Fruit fly (Drosophila melanogaster) whole organism, embryonic: Measurements from ENCODE around the gene mon2.

Experiments
- CG10366 ChIP-seq: fragments of 200-800 bp; sonication (Bioruptor generic); IDR thresholded peaks from 2 replicates; pipeline ENCODE4 v1.3.6; 2022; ENCODE audit warnings: missing biosample characterization, missing genetic modification characterization
- CG10543 ChIP-seq: fragments of 200-800 bp; sonication (Bioruptor generic); optimal IDR thresholded peaks from 3 replicates; lab custom pipeline; 2017; ENCODE audit warnings: missing biosample characterization, mild to moderate bottlenecking, missing genetic modification characterization, moderate library complexity
- CG11247 ChIP-seq: fragments of 200-800 bp; sonication (Bioruptor generic); IDR thresholded peaks from 2 replicates; pipeline ENCODE4 v1.3.6; 2022; ENCODE audit warnings: missing biosample characterization, missing genetic modification characterization
- CG11398 ChIP-seq: fragments of 200-800 bp; sonication (Bioruptor generic); optimal IDR thresholded peaks from 2 replicates; lab custom pipeline; 2016; ENCODE audit warnings: missing biosample characterization, missing genetic modification characterization
- CG11560 ChIP-seq: fragments of 200-800 bp; sonication (Bioruptor generic); IDR thresholded peaks from 3 replicates; pipeline ENCODE4 v1.3.6; 2022; ENCODE audit warnings: missing biosample characterization, missing genetic modification characterization
- CG14050 ChIP-seq: fragments of 200-800 bp; sonication (Bioruptor generic); IDR thresholded peaks from 3 replicates; pipeline ENCODE4 v1.3.6; 2022; ENCODE audit warnings: missing biosample characterization, missing genetic modification characterization
- CG1603 ChIP-seq: fragments of 200-800 bp; sonication (Bioruptor generic); optimal IDR thresholded peaks from 2 replicates; lab custom pipeline; 2019; ENCODE audit warnings: missing biosample characterization, mild to moderate bottlenecking, missing genetic modification characterization, moderate library complexity
- CG17568 ChIP-seq: fragments of 200-800 bp; sonication (Bioruptor generic); optimal IDR thresholded peaks from 2 replicates; lab custom pipeline; 2018; ENCODE audit warnings: missing biosample characterization, mild to moderate bottlenecking, missing genetic modification characterization, moderate library complexity
- CG18476 ChIP-seq: fragments of 200-800 bp; sonication (Bioruptor generic); optimal IDR thresholded peaks from 2 replicates; lab custom pipeline; 2016; ENCODE audit warnings: missing biosample characterization, mild to moderate bottlenecking, missing genetic modification characterization
- CG18599 ChIP-seq: fragments of 200-800 bp; sonication (Bioruptor generic); optimal IDR thresholded peaks from 3 replicates; lab custom pipeline; 2017; ENCODE audit warnings: missing biosample characterization, missing genetic modification characterization, mild to moderate bottlenecking, moderate library complexity, missing genetic modification reagents
- CG2116 ChIP-seq: fragments of 200-800 bp; sonication (Bioruptor generic); optimal IDR thresholded peaks from 3 replicates; lab custom pipeline; 2018; ENCODE audit warnings: missing biosample characterization, mild to moderate bottlenecking, missing genetic modification characterization
- CG2120 ChIP-seq: fragments of 200-800 bp; sonication (Bioruptor generic); optimal IDR thresholded peaks from 3 replicates; lab custom pipeline; 2016; ENCODE audit warnings: missing biosample characterization, missing genetic modification characterization
- CG2129 ChIP-seq: fragments of 200-800 bp; sonication (Bioruptor generic); IDR thresholded peaks from 2 replicates; pipeline ENCODE4 v1.3.6; 2022; ENCODE audit warnings: missing biosample characterization, missing genetic modification characterization; ENCODE audit not compliant: partially characterized antibody
- CG2202 ChIP-seq: fragments of 200-800 bp; sonication (Bioruptor generic); optimal IDR thresholded peaks from 2 replicates; lab custom pipeline; 2018; ENCODE audit warnings: missing biosample characterization, mild to moderate bottlenecking, missing genetic modification characterization
- CG31365 ChIP-seq: fragments of 200-800 bp; sonication (Bioruptor generic); optimal IDR thresholded peaks from 2 replicates; lab custom pipeline; 2018; ENCODE audit warnings: missing biosample characterization, mild to moderate bottlenecking, missing genetic modification characterization
- CG31388 ChIP-seq: fragments of 200-800 bp; sonication (Bioruptor generic); optimal IDR thresholded peaks from 2 replicates; lab custom pipeline; 2016; ENCODE audit warnings: missing biosample characterization, missing genetic modification characterization
- CG31441 ChIP-seq: fragments of 200-800 bp; sonication (Bioruptor generic); IDR thresholded peaks from 2 replicates; pipeline ENCODE4 v1.3.6; 2022; ENCODE audit warnings: missing biosample characterization, missing genetic modification characterization
- CG33213 ChIP-seq: fragments of 200-800 bp; sonication (Bioruptor generic); optimal IDR thresholded peaks from 3 replicates; lab custom pipeline; 2016; ENCODE audit warnings: missing biosample characterization, missing genetic modification characterization
- CG43689 ChIP-seq: fragments of 200-800 bp; sonication (Bioruptor generic); IDR thresholded peaks from 2 replicates; pipeline ENCODE4 v1.3.6; 2022; ENCODE audit warnings: missing biosample characterization, missing genetic modification characterization
- CG4424 ChIP-seq: fragments of 200-800 bp; sonication (Bioruptor generic); optimal IDR thresholded peaks from 3 replicates; lab custom pipeline; 2016; ENCODE audit warnings: missing biosample characterization, missing genetic modification characterization
- CG4707 ChIP-seq: fragments of 200-800 bp; sonication (Bioruptor generic); optimal IDR thresholded peaks from 2 replicates; lab custom pipeline; 2018; ENCODE audit warnings: missing biosample characterization, mild to moderate bottlenecking, missing genetic modification characterization, moderate library complexity
- CG6272 ChIP-seq: fragments of 200-800 bp; sonication (Bioruptor generic); IDR thresholded peaks from 2 replicates; pipeline ENCODE4 v1.3.6; 2022; ENCODE audit warnings: missing biosample characterization, missing genetic modification characterization
- CG6654 ChIP-seq: fragments of 200-800 bp; sonication (Bioruptor generic); optimal IDR thresholded peaks from 2 replicates; lab custom pipeline; 2017; ENCODE audit warnings: missing biosample characterization, mild to moderate bottlenecking, missing genetic modification characterization
- CG7271 ChIP-seq: fragments of 200-800 bp; sonication (Bioruptor generic); optimal IDR thresholded peaks from 2 replicates; lab custom pipeline; 2018; ENCODE audit warnings: missing biosample characterization, mild to moderate bottlenecking, missing genetic modification characterization, moderate library complexity
- Dek ChIP-seq: fragments of 200-800 bp; sonication (Bioruptor generic); optimal IDR thresholded peaks from 3 replicates; lab custom pipeline; 2019; ENCODE audit warnings: missing biosample characterization, mild to moderate bottlenecking, missing genetic modification characterization, moderate library complexity
- Dref ChIP-seq: fragments of 200-800 bp; sonication (Bioruptor generic); IDR thresholded peaks from 2 replicates; pipeline ENCODE4 v1.3.6; 2022; ENCODE audit warnings: missing biosample characterization, missing genetic modification characterization
- HLH4C ChIP-seq: fragments of 200-800 bp; sonication (Bioruptor generic); IDR thresholded peaks from 3 replicates; pipeline ENCODE4 v1.3.6; 2022; ENCODE audit warnings: missing biosample characterization, missing genetic modification characterization; ENCODE audit not compliant: partially characterized antibody
- NfI ChIP-seq: fragments of 200-800 bp; sonication (Bioruptor generic); optimal IDR thresholded peaks from 3 replicates; lab custom pipeline; 2018; ENCODE audit warnings: missing biosample characterization, mild to moderate bottlenecking, missing genetic modification characterization, moderate library complexity
- Stat92E ChIP-seq, 3 experiments: fragments of >200 bp in 2 of 3; fragments of 200-800 bp in 1 of 3; sonication (Bioruptor generic) in 1 of 3; optimal IDR thresholded peaks; 2 replicates each; lab custom pipeline; 2017 to 2019; ENCODE audit warnings: missing biosample characterization in 3 of 3, missing genetic modification characterization in 3 of 3, mild to moderate bottlenecking in 1 of 3, moderate library complexity in 1 of 3
- Usf ChIP-seq: fragments of 200-800 bp; sonication (Bioruptor generic); optimal IDR thresholded peaks from 2 replicates; lab custom pipeline; 2017; ENCODE audit warnings: missing genotype, missing biosample characterization, missing genetic modification characterization
- ab ChIP-seq: fragments of 200-800 bp; sonication (Bioruptor generic); optimal IDR thresholded peaks from 2 replicates; lab custom pipeline; 2016; ENCODE audit warnings: missing biosample characterization, missing genetic modification characterization
- ara ChIP-seq: fragments of 200-800 bp; sonication (Bioruptor generic); IDR thresholded peaks from 2 replicates; pipeline ENCODE4 v1.3.6; 2022; ENCODE audit warnings: missing biosample characterization, missing genetic modification characterization
- bbx ChIP-seq: fragments of 200-800 bp; sonication (Bioruptor generic); IDR thresholded peaks from 2 replicates; pipeline ENCODE4 v1.3.6; 2022; ENCODE audit warnings: missing biosample characterization, missing genetic modification characterization; ENCODE audit not compliant: partially characterized antibody
- bigmax ChIP-seq: fragments of 200-800 bp; sonication (Bioruptor generic); optimal IDR thresholded peaks from 2 replicates; lab custom pipeline; 2018; ENCODE audit warnings: missing biosample characterization, mild to moderate bottlenecking, missing genetic modification characterization
- cato ChIP-seq: fragments of 200-800 bp; sonication (Bioruptor generic); optimal IDR thresholded peaks from 2 replicates; lab custom pipeline; 2016; ENCODE audit warnings: missing biosample characterization, missing genetic modification characterization, borderline replicate concordance
- chinmo ChIP-seq: fragments of 200-800 bp; sonication (Bioruptor generic); IDR thresholded peaks from 4 replicates; pipeline ENCODE4 v1.3.6; 2022; ENCODE audit warnings: missing biosample characterization, missing genetic modification characterization; ENCODE audit not compliant: partially characterized antibody
- esg ChIP-seq: fragments of 200-800 bp; sonication (Bioruptor generic); conservative IDR thresholded peaks from 2 replicates; pipeline ENCODE4 v1.3.6; 2022; ENCODE audit warnings: missing biosample characterization, missing genetic modification characterization
- ftz-f1 ChIP-seq: fragments of 200-800 bp; sonication (Bioruptor generic); optimal IDR thresholded peaks from 2 replicates; lab custom pipeline; 2016; ENCODE audit warnings: missing biosample characterization, missing genetic modification characterization
- gcm ChIP-seq: fragments of 200-800 bp; sonication (Bioruptor generic); optimal IDR thresholded peaks from 2 replicates; lab custom pipeline; 2019; ENCODE audit warnings: missing biosample characterization, mild to moderate bottlenecking, missing genetic modification characterization, moderate library complexity
- hb ChIP-seq: fragments of 200-800 bp; sonication (Bioruptor generic); IDR thresholded peaks from 3 replicates; pipeline ENCODE4 v1.3.6; 2022; ENCODE audit warnings: missing biosample characterization, missing genetic modification characterization; ENCODE audit not compliant: partially characterized antibody
- insv ChIP-seq, 2 experiments: fragments of 200-800 bp; sonication (Bioruptor generic); optimal IDR thresholded peaks; 3 replicates each; lab custom pipeline; 2016 to 2018; ENCODE audit warnings: missing biosample characterization in 2 of 2, missing genetic modification characterization in 2 of 2
- lmd ChIP-seq: fragments of 200-800 bp; sonication (Bioruptor generic); IDR thresholded peaks from 2 replicates; pipeline ENCODE4 v1.3.6; 2022; ENCODE audit warnings: missing biosample characterization, missing genetic modification characterization
- oc ChIP-seq: fragments of 200-800 bp; sonication (Bioruptor generic); optimal IDR thresholded peaks from 2 replicates; lab custom pipeline; 2018; ENCODE audit warnings: missing biosample characterization, mild to moderate bottlenecking, missing genetic modification characterization, moderate library complexity
- odd ChIP-seq: fragments of 200-800 bp; sonication (Bioruptor generic); optimal IDR thresholded peaks from 2 replicates; lab custom pipeline; 2017; ENCODE audit warnings: missing biosample characterization, mild to moderate bottlenecking, missing genetic modification characterization
- pnt ChIP-seq: fragments of 200-800 bp; sonication (Bioruptor generic); optimal IDR thresholded peaks from 3 replicates; lab custom pipeline; 2016; ENCODE audit warnings: missing biosample characterization, missing genetic modification characterization
- prd ChIP-seq, 3 experiments: fragments of >200 bp in 2 of 3; fragments of 200-800 bp in 1 of 3; sonication (Bioruptor generic) in 1 of 3; optimal IDR thresholded peaks in 2 of 3; IDR thresholded peaks in 1 of 3; 2 replicates in 2 of 3; 3 replicates in 1 of 3; pipeline versions ENCODE4 v1.3.6 to Lab custom; 2017 to 2022; ENCODE audit warnings: missing biosample characterization in 1 of 3, missing genetic modification characterization in 1 of 3
- pum ChIP-seq: fragments of 200-800 bp; sonication (Bioruptor generic); optimal IDR thresholded peaks from 2 replicates; lab custom pipeline; 2016; ENCODE audit warnings: missing biosample characterization, missing genetic modification characterization
- sisA ChIP-seq: fragments of 200-800 bp; sonication (Bioruptor generic); IDR thresholded peaks from 2 replicates; pipeline ENCODE4 v1.3.6; 2022; ENCODE audit warnings: missing biosample characterization, missing genetic modification characterization
- tio ChIP-seq: fragments of 200-800 bp; sonication (Bioruptor generic); optimal IDR thresholded peaks from 2 replicates; lab custom pipeline; 2017; ENCODE audit warnings: missing biosample characterization, missing genetic modification characterization, inconsistent platforms
- yki ChIP-seq: fragments of >200 bp; optimal IDR thresholded peaks from 3 replicates; lab custom pipeline; 2018

mon2 gene

DNA sequence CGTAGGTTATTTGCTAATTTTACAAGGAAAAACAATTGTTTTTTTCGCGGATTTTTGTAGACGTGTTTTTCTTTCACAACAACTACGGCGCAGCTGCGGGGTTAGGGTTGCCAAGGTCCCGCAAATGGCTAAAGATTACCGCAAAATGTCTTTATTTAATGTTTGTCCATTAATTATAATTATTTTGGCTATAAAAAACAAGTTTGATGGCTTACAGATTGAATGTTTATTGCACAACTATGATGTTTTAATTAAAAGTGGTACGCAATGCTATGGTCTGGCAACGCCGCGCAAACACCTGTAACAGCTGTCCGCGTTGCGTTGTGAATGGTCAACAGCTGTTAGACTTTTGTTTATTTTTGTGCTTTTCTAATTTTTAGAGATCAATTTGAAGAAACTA lies 32.9 kb upstream of the mon2 start (continued):
- TF ChIP-seq CG31365 (tag; lab: Kevin White, UChicago), result no peak
- peak; percentile 8 for TF ChIP-seq CG31388
- TF ChIP-seq CG33213 (GFP tag; lab: Kevin White, UChicago), result peak; percentile 74
- peak; percentile 39 for TF ChIP-seq tio (GFP tag; lab: Kevin White, UChicago)
- TF ChIP-seq CG31441 (GFP tag; lab: Robert Waterston, UW), result peak; percentile 70
- TF ChIP-seq ftz-f1 (GFP tag; lab: Kevin White, UChicago), result peak; percentile 71
- peak; percentile 68 for TF ChIP-seq CG10366 (GFP tag; lab: Robert Waterston, UW)
- no peak for TF ChIP-seq CG7271 (tag; lab: Kevin White, UChicago)
- TF ChIP-seq CG14050 (GFP tag; lab: Robert Waterston, UW), result peak; percentile 65
- no peak for TF ChIP-seq bigmax (GFP tag; lab: Kevin White, UChicago)
- TF ChIP-seq ara (GFP tag; lab: Robert Waterston, UW), result peak; percentile 59
- peak; percentile 27; the same call in 1 of the 3 replicates for TF ChIP-seq HLH4C (GFP tag; lab: Robert Waterston, UW)
- TF ChIP-seq ab (GFP tag; lab: Kevin White, UChicago), result peak; percentile 50
- TF ChIP-seq bbx (GFP tag; lab: Robert Waterston, UW), result no peak
- peak; percentile 36 for TF ChIP-seq CG4424 (GFP tag; lab: Kevin White, UChicago)
- no peak for TF ChIP-seq CG4707 (GFP tag; lab: Kevin White, UChicago)
- TF ChIP-seq CG6654 (GFP tag; lab: Kevin White, UChicago), result peak; percentile 26
- TF ChIP-seq CG18476 (GFP tag; lab: Kevin White, UChicago), result peak; percentile 75
- peak; percentile 65 for TF ChIP-seq pnt
- peak; percentile 72 for TF ChIP-seq pum (GFP tag; lab: Kevin White, UChicago)
- TF ChIP-seq CG2129, result no peak
- no peak for TF ChIP-seq oc (tag; lab: Kevin White, UChicago)
- TF ChIP-seq CG6272 (GFP tag; lab: Robert Waterston, UW), result peak; percentile 57
- TF ChIP-seq esg, result peak; percentile 72
- no peak for TF ChIP-seq CG2202 (tag; lab: Kevin White, UChicago)
- TF ChIP-seq CG43689 (GFP tag; lab: Robert Waterston, UW), result no peak
- TF ChIP-seq odd, result peak; percentile 30
- peak; percentile 23 for TF ChIP-seq CG10543 (GFP tag; lab: Kevin White, UChicago)
- TF ChIP-seq Usf, result no peak
- no peak for TF ChIP-seq CG11398 (GFP tag; lab: Kevin White, UChicago)
- no peak for TF ChIP-seq cato (GFP tag; lab: Kevin White, UChicago)
- peak; percentile 87 for TF ChIP-seq CG2120 (GFP tag; lab: Kevin White, UChicago)
- 0 out of 2 replicates have a peak, but pooled peaks have one; percentile 52 for TF ChIP-seq CG11247 (GFP tag; lab: Robert Waterston, UW)
- TF ChIP-seq CG2116, result peak; percentile 51
- peak; percentile 21 for TF ChIP-seq Dek
- no peak for TF ChIP-seq hb
- TF ChIP-seq insv (GFP tag; optimal IDR thresholded peaks at IDR 0.05; lab: Kevin White, UChicago), result no peak
- TF ChIP-seq lmd, result peak; percentile 65
- peak; percentile 65 for TF ChIP-seq sisA (GFP tag; lab: Robert Waterston, UW)
- no peak for TF ChIP-seq Dref (GFP tag; lab: Robert Waterston, UW)
- peak; percentile 73 for TF ChIP-seq NfI (GFP tag; lab: Kevin White, UChicago)
- TF ChIP-seq CG18599, result peak; percentile 85
- peak; percentile 30 for TF ChIP-seq gcm
- peak; percentile 74 for TF ChIP-seq CG1603 (tag; lab: Kevin White, UChicago)
- TF ChIP-seq prd (optimal IDR thresholded peaks at IDR 0.05; lab: Kevin White, UChicago), result no peak
- TF ChIP-seq prd (GFP tag; IDR thresholded peaks at IDR 0.05; lab: Robert Waterston, UW), result peak; percentile 73
- peak; percentile 57 for TF ChIP-seq CG17568
- TF ChIP-seq chinmo (GFP tag; lab: Robert Waterston, UW), result no peak
- no peak for TF ChIP-seq Stat92E (GFP tag; optimal IDR thresholded peaks at IDR 0.05; lab: Kevin White, UChicago)
- TF ChIP-seq yki, result no peak
- TF ChIP-seq CG11560 (tag; lab: Robert Waterston, UW), result 0 out of 3 replicates have a peak, but pooled peaks have one; percentile 14
